Worm (Caenorhabditis elegans) whole organism, midembryonic: ENCODE results near the gene ttll-12.

Experiments
- cog-1 ChIP-seq: sonication (generic microtip); optimal IDR thresholded peaks from 2 replicates; lab custom pipeline; 2016; ENCODE audit warnings: missing genetic modification characterization, missing compliant biosample characterization
- ref-1 ChIP-seq: fragments of 200-800 bp; sonication (Bioruptor generic); conservative IDR thresholded peaks from 2 replicates; pipeline ENCODE4 v1.3.6; 2022; ENCODE audit warnings: missing genetic modification reagents, missing genetic modification characterization, missing compliant biosample characterization
- tab-1 ChIP-seq: fragments of 200-800 bp; sonication (Bioruptor generic); IDR thresholded peaks from 2 replicates; pipeline ENCODE4 v1.3.6; 2022; ENCODE audit warnings: missing genetic modification characterization, missing compliant biosample characterization
- ztf-23 ChIP-seq: fragments of 200-800 bp; sonication (Bioruptor generic); IDR thresholded peaks from 2 replicates; pipeline ENCODE4 v1.3.6; 2022; ENCODE audit warnings: missing genetic modification reagents, missing genetic modification characterization, missing compliant biosample characterization
- ztf-29 ChIP-seq: fragments of 200-800 bp; sonication (Bioruptor generic); IDR thresholded peaks from 2 replicates; pipeline ENCODE4 v1.3.6; 2022; ENCODE audit warnings: missing genetic modification reagents, missing genetic modification characterization, missing compliant biosample characterization

ce11 chrII:9338859-9339258, at the start of gene ttll-12:
- TF ChIP-seq ztf-29 (GFP tag; lab: Robert Waterston, UW) (no peak), tab-1 (GFP tag; lab: Robert Waterston, UW) (no peak), ztf-23 (GFP tag; lab: Robert Waterston, UW) (no peak), cog-1 (tag; lab: Kevin White, UChicago) (no peak), ref-1 (GFP tag; lab: Robert Waterston, UW) (no peak)
